Worm (Caenorhabditis elegans) whole organism, L4 larva: Measurements from ENCODE around the gene T05A8.7.
A peak's percentile ranks its signal among the peaks of the same experiment; 100 is the strongest.

Experiments used
- F10B5.3 ChIP-seq: sonication (generic microtip); optimal IDR thresholded peaks from 2 replicates; lab custom pipeline; 2016; ENCODE audit warnings: mild to moderate bottlenecking, missing genetic modification characterization, missing compliant biosample characterization
- F37D6.2 ChIP-seq: sonication (generic microtip); optimal IDR thresholded peaks from 2 replicates; lab custom pipeline; 2016; ENCODE audit warnings: mild to moderate bottlenecking, missing genetic modification characterization, missing compliant biosample characterization
- R02D3.7 ChIP-seq: fragments of 150-350 bp; sonication (generic microtip); optimal IDR thresholded peaks from 3 replicates; lab custom pipeline; 2014; ENCODE audit warnings: missing biosample characterization, missing genetic modification characterization
- T26A8.4 ChIP-seq: fragments of 200-800 bp; sonication (Bioruptor generic); IDR thresholded peaks from 2 replicates; pipeline ENCODE4 v1.3.6; 2022; ENCODE audit warnings: missing genetic modification characterization, missing compliant biosample characterization
- Y75B8A.6 ChIP-seq: fragments of 200-800 bp; sonication (Bioruptor generic); IDR thresholded peaks from 2 replicates; pipeline ENCODE4 v1.3.6; 2022; ENCODE audit warnings: missing genetic modification reagents, missing genetic modification characterization, missing compliant biosample characterization
- ZK337.2 ChIP-seq: fragments of 200-800 bp; sonication (Bioruptor generic); IDR thresholded peaks from 2 replicates; pipeline ENCODE4 v1.3.6; 2022; ENCODE audit warnings: missing genetic modification reagents, missing genetic modification characterization, missing compliant biosample characterization
- ZK546.5 ChIP-seq, 2 experiments: sonication (generic microtip); optimal IDR thresholded peaks; 2 replicates each; lab custom pipeline; 2017; ENCODE audit warnings: missing biosample characterization in 2 of 2, missing genetic modification characterization in 2 of 2
- aha-1 ChIP-seq: fragments of 150-350 bp; peaks from one replicate; lab custom pipeline; 2014; ENCODE audit warnings: missing biosample characterization, missing genetic modification characterization
- ama-1 ChIP-seq: fragments of 150-350 bp; optimal IDR thresholded peaks from 2 replicates; lab custom pipeline; 2014; ENCODE audit warnings: inconsistent platforms, mixed read lengths
- ceh-20 ChIP-seq: fragments of 200-800 bp; sonication (Bioruptor generic); IDR thresholded peaks from 2 replicates; pipeline ENCODE4 v1.3.6; 2022; ENCODE audit warnings: missing genetic modification reagents, missing genetic modification characterization, missing compliant biosample characterization
- ceh-44 ChIP-seq: fragments of 200-800 bp; sonication (Bioruptor generic); IDR thresholded peaks from 2 replicates; pipeline ENCODE4 v1.3.6; 2022; ENCODE audit warnings: missing genetic modification reagents, missing genetic modification characterization, missing compliant biosample characterization
- ces-1 ChIP-seq: fragments of 150-350 bp; sonication (generic microtip); optimal IDR thresholded peaks from 4 replicates; lab custom pipeline; 2014; ENCODE audit warnings: missing biosample characterization, missing genetic modification reagents, missing genetic modification characterization
- cey-2 ChIP-seq: sonication (generic microtip); optimal IDR thresholded peaks from 3 replicates; lab custom pipeline; 2017; ENCODE audit warnings: missing genetic modification characterization, mild to moderate bottlenecking, missing compliant biosample characterization, antibody characterized with exemption, borderline replicate concordance; ENCODE audit not compliant: insufficient read depth
- daf-12 ChIP-seq: fragments of 150-350 bp; optimal IDR thresholded peaks from 2 replicates; lab custom pipeline; 2014; ENCODE audit warnings: missing biosample characterization, missing genetic modification reagents, missing genetic modification characterization
- daf-16 ChIP-seq, 3 experiments: sonication (generic microtip); optimal IDR thresholded peaks; 2 replicates each; lab custom pipeline; 2016 to 2017; ENCODE audit warnings: missing genetic modification characterization in 3 of 3, missing genetic modification reagents in 3 of 3, mild to moderate bottlenecking in 2 of 3, missing compliant biosample characterization in 2 of 3, missing biosample characterization in 1 of 3, moderate library complexity in 1 of 3
- daf-8 ChIP-seq: fragments of 200-800 bp; sonication (Bioruptor generic); IDR thresholded peaks from 2 replicates; pipeline ENCODE4 v1.3.6; 2022; ENCODE audit warnings: missing genetic modification characterization, missing compliant biosample characterization
- dpl-1 ChIP-seq: fragments of 150-350 bp; optimal IDR thresholded peaks from 2 replicates; lab custom pipeline; 2014; ENCODE audit warnings: missing biosample characterization, missing genetic modification reagents, missing genetic modification characterization
- dve-1 ChIP-seq: sonication (generic microtip); optimal IDR thresholded peaks from 2 replicates; lab custom pipeline; 2017; ENCODE audit warnings: antibody characterized with exemption, mild to moderate bottlenecking, missing genetic modification characterization, missing compliant biosample characterization; ENCODE audit not compliant: insufficient read depth
- egl-27 ChIP-seq: sonication (generic microtip); optimal IDR thresholded peaks from 3 replicates; lab custom pipeline; 2017; ENCODE audit warnings: missing biosample characterization, missing genetic modification reagents, missing genetic modification characterization
- fos-1 ChIP-seq: fragments of 150-350 bp; optimal IDR thresholded peaks from 2 replicates; lab custom pipeline; 2014; ENCODE audit warnings: missing biosample characterization, missing genetic modification characterization
- hmg-1.1 ChIP-seq: fragments of 200-800 bp; sonication (Bioruptor generic); IDR thresholded peaks from 2 replicates; pipeline ENCODE4 v1.3.6; 2022; ENCODE audit warnings: missing genetic modification reagents, missing genetic modification characterization, missing compliant biosample characterization
- jun-1 ChIP-seq: fragments of 150-350 bp; optimal IDR thresholded peaks from 2 replicates; lab custom pipeline; 2014; ENCODE audit warnings: missing biosample characterization, missing genetic modification reagents, missing genetic modification characterization
- lir-3 ChIP-seq: sonication (generic microtip); optimal IDR thresholded peaks from 2 replicates; lab custom pipeline; 2016; ENCODE audit warnings: mild to moderate bottlenecking, missing genetic modification characterization, missing compliant biosample characterization
- mdt-29 ChIP-seq: fragments of 200-800 bp; sonication (Bioruptor generic); IDR thresholded peaks from 2 replicates; pipeline ENCODE4 v1.3.6; 2022; ENCODE audit warnings: missing genetic modification reagents, missing genetic modification characterization, missing compliant biosample characterization
- mep-1 ChIP-seq: fragments of 150-350 bp; sonication (generic microtip); optimal IDR thresholded peaks from 3 replicates; lab custom pipeline; 2014; ENCODE audit warnings: missing biosample characterization, missing genetic modification characterization
- mxl-2 ChIP-seq: fragments of 200-800 bp; sonication (Bioruptor generic); conservative IDR thresholded peaks from 2 replicates; pipeline ENCODE4 v1.3.6; 2022; ENCODE audit warnings: missing genetic modification reagents, missing genetic modification characterization, missing compliant biosample characterization
- nhr-102 ChIP-seq: sonication (generic microtip); optimal IDR thresholded peaks from 2 replicates; lab custom pipeline; 2016; ENCODE audit warnings: mild to moderate bottlenecking, missing genetic modification characterization, moderate library complexity, missing compliant biosample characterization
- nhr-111 ChIP-seq: fragments of 200-800 bp; sonication (Bioruptor generic); optimal IDR thresholded peaks from 2 replicates; lab custom pipeline; 2018; ENCODE audit warnings: mild to moderate bottlenecking, missing genetic modification characterization, missing compliant biosample characterization
- nhr-237 ChIP-seq: sonication (generic microtip); optimal IDR thresholded peaks from 2 replicates; lab custom pipeline; 2017; ENCODE audit warnings: missing biosample characterization, missing genetic modification characterization
- nhr-25 ChIP-seq: sonication (generic microtip); optimal IDR thresholded peaks from 2 replicates; lab custom pipeline; 2017; ENCODE audit warnings: missing genetic modification characterization, mild to moderate bottlenecking, missing compliant biosample characterization, antibody characterized with exemption, moderate library complexity, borderline replicate concordance; ENCODE audit not compliant: insufficient read depth
- nhr-28 ChIP-seq: fragments of 150-350 bp; optimal IDR thresholded peaks from 2 replicates; lab custom pipeline; 2014; ENCODE audit warnings: missing biosample characterization, missing genetic modification characterization
- nhr-41 ChIP-seq: fragments of 200-800 bp; sonication (Bioruptor generic); IDR thresholded peaks from 2 replicates; pipeline ENCODE4 v1.3.6; 2022; ENCODE audit warnings: missing genetic modification reagents, missing genetic modification characterization, missing compliant biosample characterization
- nhr-6 ChIP-seq: fragments of 150-350 bp; optimal IDR thresholded peaks from 2 replicates; lab custom pipeline; 2014; ENCODE audit warnings: missing biosample characterization, missing genetic modification characterization
- set-16 ChIP-seq: fragments of 200-800 bp; sonication (Bioruptor generic); IDR thresholded peaks from 2 replicates; pipeline ENCODE4 v1.3.6; 2022; ENCODE audit warnings: missing genetic modification reagents, missing genetic modification characterization, missing compliant biosample characterization
- snpc-1.2 ChIP-seq: fragments of 200-800 bp; sonication (Bioruptor generic); IDR thresholded peaks from 2 replicates; pipeline ENCODE4 v1.3.6; 2022; ENCODE audit warnings: missing genetic modification reagents, missing genetic modification characterization, missing compliant biosample characterization
- snpc-4 ChIP-seq: fragments of 150-350 bp; optimal IDR thresholded peaks from 2 replicates; lab custom pipeline; 2014; ENCODE audit warnings: missing biosample characterization, missing genetic modification characterization
- tag-97 ChIP-seq: fragments of 200-800 bp; sonication (Bioruptor generic); IDR thresholded peaks from 2 replicates; pipeline ENCODE4 v1.3.6; 2022; ENCODE audit warnings: missing genetic modification characterization, missing compliant biosample characterization
- unc-39 ChIP-seq: sonication (generic microtip); optimal IDR thresholded peaks from 2 replicates; lab custom pipeline; 2017; ENCODE audit warnings: missing biosample characterization, missing genetic modification characterization
- unc-62 ChIP-seq, 3 experiments: fragments of 150-350 bp in 1 of 3; sonication (generic microtip); optimal IDR thresholded peaks in 2 of 3; peaks in 1 of 3; 1 replicate in 1 of 3; 2 replicates in 2 of 3; lab custom pipeline; 2014 to 2017; ENCODE audit warnings: missing biosample characterization in 3 of 3, missing genetic modification characterization in 3 of 3, missing genetic modification reagents in 3 of 3, missing genotype in 1 of 3
- zfp-2 ChIP-seq: sonication (generic microtip); optimal IDR thresholded peaks from 2 replicates; lab custom pipeline; 2016; ENCODE audit warnings: mild to moderate bottlenecking, missing genetic modification characterization, missing compliant biosample characterization
- zip-11 ChIP-seq: fragments of 200-800 bp; sonication (Bioruptor generic); IDR thresholded peaks from 2 replicates; pipeline ENCODE4 v1.3.6; 2022; ENCODE audit warnings: missing genetic modification characterization, missing compliant biosample characterization

T05A8.7 gene

DNA sequence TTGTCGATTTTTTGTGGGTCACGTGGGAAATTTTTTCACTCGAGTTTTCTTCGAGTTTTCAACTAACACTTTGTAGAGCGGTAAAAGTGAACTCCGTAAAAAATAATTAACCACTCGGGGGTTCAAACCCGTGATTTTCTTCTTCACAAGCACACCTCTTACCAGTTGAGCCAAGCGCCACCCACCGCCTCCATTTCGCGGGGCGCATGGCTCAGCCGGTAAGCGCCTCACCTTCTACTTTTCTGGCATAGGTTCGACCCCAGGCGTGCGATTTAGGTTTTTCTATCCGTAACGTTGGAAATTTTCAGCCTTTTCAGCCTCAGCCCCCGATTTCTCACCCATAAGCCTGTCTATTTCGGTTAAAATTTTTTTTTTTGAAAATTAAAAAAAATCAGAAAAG is 20.2 kb downstream of the T05A8.7 start:
- TF ChIP-seq dve-1 (tag; lab: Kevin White, UChicago) (no peak), F10B5.3 (tag; lab: Kevin White, UChicago) (no peak), ZK546.5 (tag; optimal IDR thresholded peaks at IDR 0.05; lab: Kevin White, UChicago) (no peak), unc-62 (GFP tag; optimal IDR thresholded peaks at IDR 0.05 in 1 of 2; lab: Kevin White, UChicago) (no peak), unc-62 (tag; optimal IDR thresholded peaks at IDR 0.05; lab: Kevin White, UChicago) (no peak), T26A8.4 (GFP tag; lab: Robert Waterston, UW) (no peak), daf-8 (GFP tag; lab: Robert Waterston, UW) (no peak), daf-12 (tag; lab: Kevin White, UChicago) (no peak), mxl-2 (no peak)

DNA sequence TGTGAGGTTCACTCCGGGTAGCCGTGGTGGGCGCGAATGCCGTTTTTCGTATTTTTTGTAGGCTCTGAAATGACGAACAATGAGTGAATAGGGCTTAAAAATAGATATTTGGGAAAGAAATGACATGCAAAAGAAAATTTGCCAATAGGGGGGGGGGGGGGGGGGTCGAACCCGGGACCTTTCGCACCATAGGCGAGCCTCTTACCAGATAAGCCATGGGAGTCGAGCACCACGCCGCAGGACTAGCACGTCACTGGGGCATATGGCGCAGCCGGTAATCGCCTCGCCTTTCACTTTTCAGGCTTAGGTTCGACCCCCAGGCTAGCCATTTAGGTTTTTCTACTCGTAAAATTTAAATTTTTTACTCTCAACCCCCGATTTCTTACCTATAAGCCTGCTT is 22.9 kb downstream of the T05A8.7 start:
- TF ChIP-seq nhr-25 (tag; lab: Kevin White, UChicago), result no peak
- peak; percentile 87 for TF ChIP-seq set-16 (GFP tag; lab: Robert Waterston, UW)
- TF ChIP-seq nhr-111 (GFP tag; lab: Kevin White, UChicago), result no peak
- no peak for TF ChIP-seq ceh-20 (GFP tag; lab: Robert Waterston, UW)
- 0 out of 2 replicates have a peak, but pooled peaks have one; percentile 22 for TF ChIP-seq snpc-1.2
- no peak for TF ChIP-seq egl-27 (tag; lab: Kevin White, UChicago)
- TF ChIP-seq unc-62 (GFP tag; optimal IDR thresholded peaks at IDR 0.05 in 1 of 2; lab: Kevin White, UChicago), result peak in 1 of 2 experiments; percentile 28
- TF ChIP-seq unc-62 (tag; optimal IDR thresholded peaks at IDR 0.05; lab: Kevin White, UChicago), result no peak
- TF ChIP-seq ama-1 (lab: Kevin White, UChicago), result no peak
- no peak for TF ChIP-seq ces-1
- no peak for TF ChIP-seq snpc-4 (tag; lab: Kevin White, UChicago)
- TF ChIP-seq jun-1, result no peak
- no peak for TF ChIP-seq lir-3 (tag; lab: Kevin White, UChicago)
- TF ChIP-seq daf-16 (GFP tag; optimal IDR thresholded peaks at IDR 0.05; lab: Kevin White, UChicago), result no peak
- TF ChIP-seq daf-16 (tag; optimal IDR thresholded peaks at IDR 0.05; lab: Kevin White, UChicago), result no peak
- TF ChIP-seq ZK337.2, result no peak
- no peak for TF ChIP-seq fos-1 (tag; lab: Kevin White, UChicago)
- no peak for TF ChIP-seq zfp-2 (tag; lab: Kevin White, UChicago)
- TF ChIP-seq ceh-44, result no peak

ce11 chrII:2717335-2717734 is 24.8 kb downstream of the T05A8.7 start, which contains the start of gene T05A8.3:
Gene T05A8.3, minus strand, starts transcription at chrII:2717435.
- 0 out of 2 replicates have a peak, but pooled peaks have one; percentile 1 for TF ChIP-seq set-16 (GFP tag; lab: Robert Waterston, UW)
- peak; percentile 12 for TF ChIP-seq aha-1 (tag; lab: Kevin White, UChicago)
- no peak for TF ChIP-seq cey-2 (tag; lab: Kevin White, UChicago)
- TF ChIP-seq Y75B8A.6 (GFP tag; lab: Robert Waterston, UW), result no peak
- no peak for TF ChIP-seq nhr-25 (tag; lab: Kevin White, UChicago)

DNA sequence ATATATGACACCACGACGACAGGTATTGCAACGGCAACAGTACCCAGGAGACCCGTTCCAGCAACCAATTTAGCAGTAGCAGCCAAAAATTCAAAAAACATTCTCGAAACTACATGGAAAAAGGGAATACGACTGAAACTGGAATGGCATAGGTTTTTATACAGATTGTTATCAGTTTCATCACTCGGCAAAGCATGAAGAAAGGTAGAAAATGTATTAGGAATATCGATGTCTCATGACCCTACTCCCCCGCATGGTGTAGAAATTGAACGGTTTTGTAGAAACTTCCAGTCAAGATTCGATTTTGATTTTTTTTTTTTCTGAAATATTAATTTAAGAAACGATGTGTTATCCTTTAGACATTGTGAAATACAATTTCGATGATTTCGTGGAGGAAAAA is 31.2 kb downstream of the T05A8.7 start, which contains the start of gene T05A8.2:
T05A8.2 (minus strand) TSS at position 101 of the 400 bp plus-strand sequence.
- TF ChIP-seq fos-1 (tag; lab: Kevin White, UChicago), result no peak
- peak in 1 of 2 experiments; percentile 35 for TF ChIP-seq unc-62 (GFP tag; optimal IDR thresholded peaks at IDR 0.05 in 1 of 2; lab: Kevin White, UChicago)
- no peak for TF ChIP-seq unc-62 (tag; optimal IDR thresholded peaks at IDR 0.05; lab: Kevin White, UChicago)

ce11 chrII:2709942-2710341 is 32.2 kb downstream of the T05A8.7 start, which contains the start of gene T05A8.1:
Gene T05A8.1, minus strand, starts transcription at chrII:2710042.
- TF ChIP-seq F37D6.2 (no peak), zip-11 (GFP tag; lab: Robert Waterston, UW) (no peak), nhr-6 (tag; lab: Kevin White, UChicago) (no peak), nhr-28 (tag; lab: Kevin White, UChicago) (no peak), R02D3.7 (tag; lab: Kevin White, UChicago) (no peak), mdt-29 (GFP tag; lab: Robert Waterston, UW) (no peak), nhr-41 (GFP tag; lab: Robert Waterston, UW) (no peak), dpl-1 (no peak), mep-1 (tag; lab: Kevin White, UChicago) (no peak), nhr-102 (tag; lab: Kevin White, UChicago) (no peak), egl-27 (tag; lab: Kevin White, UChicago) (no peak), unc-39 (no peak), hmg-1.1 (GFP tag; lab: Robert Waterston, UW) (no peak), nhr-237 (no peak), tag-97 (no peak)
